Fruit fly (Drosophila melanogaster): Measurements from ENCODE around the gene CG7484.

dm6 chr3L:17657728-17658379 lies 3.4 kb downstream of the CG7484 start:
- peak; percentile 90 for TF ChIP-seq CG9948 (tag; optimal IDR thresholded peaks at IDR 0.05)
- TF ChIP-seq CG12605 (GFP tag; IDR thresholded peaks at IDR 0.05) = peak; percentile 70; the same call in 1 of the 2 replicates
- peak; percentile 88 for TF ChIP-seq CG8301 (tag; optimal IDR thresholded peaks at IDR 0.05)
- peak; percentile 85 for TF ChIP-seq CG34367 (tag; optimal IDR thresholded peaks at IDR 0.05)
- peak; percentile 96 for TF ChIP-seq EcR (GFP tag; optimal IDR thresholded peaks at IDR 0.05)

Data from whole organism, pupa.